Worm (Caenorhabditis elegans) whole organism, L4 larva: ENCODE results near the gene T01D3.1.

Experiments
- F44E2.7 ChIP-seq: fragments of 200-800 bp; sonication (Bioruptor generic); IDR thresholded peaks from 2 replicates; pipeline ENCODE4 v2.1.2; 2022; ENCODE audit warnings: missing genetic modification characterization, missing compliant biosample characterization
- R02D3.7 ChIP-seq: fragments of 150-350 bp; sonication (generic microtip); optimal IDR thresholded peaks from 3 replicates; lab custom pipeline; 2014; ENCODE audit warnings: missing biosample characterization, missing genetic modification characterization
- T20F7.1 ChIP-seq: fragments of 200-800 bp; sonication (Bioruptor generic); optimal IDR thresholded peaks from 2 replicates; lab custom pipeline; 2018; ENCODE audit warnings: mild to moderate bottlenecking, missing genetic modification characterization, missing compliant biosample characterization
- Y5F2A.4 ChIP-seq: fragments of 200-800 bp; sonication (Bioruptor generic); optimal IDR thresholded peaks from 2 replicates; lab custom pipeline; 2018; ENCODE audit warnings: mild to moderate bottlenecking, missing genetic modification characterization, missing compliant biosample characterization
- ZK337.2 ChIP-seq: fragments of 200-800 bp; sonication (Bioruptor generic); IDR thresholded peaks from 2 replicates; pipeline ENCODE4 v1.3.6; 2022; ENCODE audit warnings: missing genetic modification reagents, missing genetic modification characterization, missing compliant biosample characterization
- aha-1 ChIP-seq: fragments of 150-350 bp; peaks from one replicate; lab custom pipeline; 2014; ENCODE audit warnings: missing biosample characterization, missing genetic modification characterization
- ceh-28 ChIP-seq: fragments of 150-350 bp; optimal IDR thresholded peaks from 2 replicates; lab custom pipeline; 2014; ENCODE audit warnings: missing biosample characterization, missing genetic modification reagents, missing genetic modification characterization
- ceh-44 ChIP-seq: fragments of 200-800 bp; sonication (Bioruptor generic); IDR thresholded peaks from 2 replicates; pipeline ENCODE4 v1.3.6; 2022; ENCODE audit warnings: missing genetic modification reagents, missing genetic modification characterization, missing compliant biosample characterization
- cey-2 ChIP-seq: sonication (generic microtip); optimal IDR thresholded peaks from 3 replicates; lab custom pipeline; 2017; ENCODE audit warnings: missing genetic modification characterization, mild to moderate bottlenecking, missing compliant biosample characterization, antibody characterized with exemption, borderline replicate concordance; ENCODE audit not compliant: insufficient read depth
- daf-16 ChIP-seq, 3 experiments: sonication (generic microtip); optimal IDR thresholded peaks; 2 replicates each; lab custom pipeline; 2016 to 2017; ENCODE audit warnings: missing genetic modification characterization in 3 of 3, missing genetic modification reagents in 3 of 3, mild to moderate bottlenecking in 2 of 3, missing compliant biosample characterization in 2 of 3, missing biosample characterization in 1 of 3, moderate library complexity in 1 of 3
- daf-8 ChIP-seq: fragments of 200-800 bp; sonication (Bioruptor generic); IDR thresholded peaks from 2 replicates; pipeline ENCODE4 v1.3.6; 2022; ENCODE audit warnings: missing genetic modification characterization, missing compliant biosample characterization
- duxl-1 ChIP-seq: sonication (generic microtip); optimal IDR thresholded peaks from 2 replicates; lab custom pipeline; 2016; ENCODE audit warnings: mild to moderate bottlenecking, missing genetic modification characterization, moderate library complexity, missing compliant biosample characterization; ENCODE audit not compliant: poor library complexity
- fkh-10 ChIP-seq: fragments of 150-350 bp; optimal IDR thresholded peaks from 2 replicates; lab custom pipeline; 2014; ENCODE audit warnings: missing biosample characterization, missing genetic modification reagents, missing genetic modification characterization
- hif-1 ChIP-seq, 2 experiments: sonication (generic microtip); optimal IDR thresholded peaks; 2 replicates each; lab custom pipeline; 2016 to 2017; ENCODE audit warnings: missing compliant biosample characterization in 2 of 2, missing genetic modification characterization in 2 of 2, missing genetic modification reagents in 2 of 2, missing genotype in 2 of 2, mild to moderate bottlenecking in 1 of 2
- hlh-11 ChIP-seq: fragments of 200-800 bp; sonication (Bioruptor generic); optimal IDR thresholded peaks from 2 replicates; lab custom pipeline; 2018; ENCODE audit warnings: mild to moderate bottlenecking, missing genetic modification characterization, missing compliant biosample characterization
- hmg-1.1 ChIP-seq: fragments of 200-800 bp; sonication (Bioruptor generic); IDR thresholded peaks from 2 replicates; pipeline ENCODE4 v1.3.6; 2022; ENCODE audit warnings: missing genetic modification reagents, missing genetic modification characterization, missing compliant biosample characterization
- lin-1 ChIP-seq: fragments of 200-800 bp; sonication (Bioruptor generic); IDR thresholded peaks from 2 replicates; pipeline ENCODE4 v1.3.6; 2022; ENCODE audit warnings: missing genetic modification reagents, missing genetic modification characterization, missing compliant biosample characterization
- lin-13 ChIP-seq: fragments of 150-350 bp; optimal IDR thresholded peaks from 2 replicates; lab custom pipeline; 2014; ENCODE audit warnings: missing biosample characterization, missing genetic modification reagents, missing genetic modification characterization
- lin-15B ChIP-seq: fragments of 150-350 bp; sonication (generic microtip); optimal IDR thresholded peaks from 3 replicates; lab custom pipeline; 2014; ENCODE audit warnings: missing biosample characterization, missing genetic modification characterization
- lin-38 ChIP-seq: fragments of 200-800 bp; sonication (Bioruptor generic); IDR thresholded peaks from 2 replicates; pipeline ENCODE4 v1.3.6; 2022; ENCODE audit warnings: missing genetic modification reagents, missing genetic modification characterization, missing compliant biosample characterization
- madf-9 ChIP-seq: fragments of 200-800 bp; sonication (Bioruptor generic); conservative IDR thresholded peaks from 2 replicates; pipeline ENCODE4 v1.3.6; 2022; ENCODE audit warnings: missing genetic modification reagents, missing genetic modification characterization, missing compliant biosample characterization
- mes-2 ChIP-seq: sonication (generic microtip); optimal IDR thresholded peaks from 2 replicates; lab custom pipeline; 2016; ENCODE audit warnings: missing genotype, mild to moderate bottlenecking, missing genetic modification characterization, missing compliant biosample characterization; ENCODE audit not compliant: poor library complexity, severe bottlenecking
- nhr-10 ChIP-seq: fragments of 150-350 bp; optimal IDR thresholded peaks from 2 replicates; lab custom pipeline; 2014; ENCODE audit warnings: missing biosample characterization, missing genetic modification characterization
- nhr-102 ChIP-seq: sonication (generic microtip); optimal IDR thresholded peaks from 2 replicates; lab custom pipeline; 2016; ENCODE audit warnings: mild to moderate bottlenecking, missing genetic modification characterization, moderate library complexity, missing compliant biosample characterization
- nhr-11 ChIP-seq: fragments of 150-350 bp; optimal IDR thresholded peaks from 2 replicates; lab custom pipeline; 2014; ENCODE audit warnings: missing biosample characterization, missing genetic modification characterization
- nhr-111 ChIP-seq: fragments of 200-800 bp; sonication (Bioruptor generic); optimal IDR thresholded peaks from 2 replicates; lab custom pipeline; 2018; ENCODE audit warnings: mild to moderate bottlenecking, missing genetic modification characterization, missing compliant biosample characterization
- nhr-25 ChIP-seq: sonication (generic microtip); optimal IDR thresholded peaks from 2 replicates; lab custom pipeline; 2017; ENCODE audit warnings: missing genetic modification characterization, mild to moderate bottlenecking, missing compliant biosample characterization, antibody characterized with exemption, moderate library complexity, borderline replicate concordance; ENCODE audit not compliant: insufficient read depth
- nhr-28 ChIP-seq: fragments of 150-350 bp; optimal IDR thresholded peaks from 2 replicates; lab custom pipeline; 2014; ENCODE audit warnings: missing biosample characterization, missing genetic modification characterization
- nhr-6 ChIP-seq: fragments of 150-350 bp; optimal IDR thresholded peaks from 2 replicates; lab custom pipeline; 2014; ENCODE audit warnings: missing biosample characterization, missing genetic modification characterization
- nhr-76 ChIP-seq: fragments of 150-350 bp; optimal IDR thresholded peaks from 2 replicates; lab custom pipeline; 2014; ENCODE audit warnings: missing biosample characterization, missing genetic modification characterization
- nhr-77 ChIP-seq: fragments of 150-350 bp; optimal IDR thresholded peaks from 2 replicates; lab custom pipeline; 2014; ENCODE audit warnings: missing biosample characterization, missing genetic modification characterization
- pha-4 ChIP-seq, 2 experiments: fragments of 150-350 bp in 1 of 2; fragments of 200-800 bp in 1 of 2; sonication (Bioruptor generic) in 1 of 2; IDR thresholded peaks in 1 of 2; optimal IDR thresholded peaks in 1 of 2; 2 replicates each; pipeline versions ENCODE4 v1.3.6 to Lab custom; 2014 to 2022; ENCODE audit warnings: missing genetic modification characterization in 2 of 2, missing genetic modification reagents in 2 of 2, missing biosample characterization in 1 of 2, missing compliant biosample characterization in 1 of 2
- pqm-1 ChIP-seq: sonication (generic microtip); optimal IDR thresholded peaks from 2 replicates; lab custom pipeline; 2017; ENCODE audit warnings: missing biosample characterization, missing genetic modification characterization
- rbr-2 ChIP-seq: sonication (generic microtip); optimal IDR thresholded peaks from 2 replicates; lab custom pipeline; 2016; ENCODE audit warnings: missing genotype, missing genetic modification characterization, missing compliant biosample characterization
- sdz-12 ChIP-seq: fragments of 200-800 bp; sonication (Bioruptor generic); optimal IDR thresholded peaks from 2 replicates; lab custom pipeline; 2018; ENCODE audit warnings: mild to moderate bottlenecking, missing genetic modification characterization, missing compliant biosample characterization
- set-16 ChIP-seq: fragments of 200-800 bp; sonication (Bioruptor generic); IDR thresholded peaks from 2 replicates; pipeline ENCODE4 v1.3.6; 2022; ENCODE audit warnings: missing genetic modification reagents, missing genetic modification characterization, missing compliant biosample characterization
- skn-1 ChIP-seq: fragments of 150-350 bp; optimal IDR thresholded peaks from 2 replicates; lab custom pipeline; 2014; ENCODE audit warnings: missing biosample characterization, missing genetic modification characterization
- spr-3 ChIP-seq: fragments of 200-800 bp; sonication (Bioruptor generic); optimal IDR thresholded peaks from 2 replicates; lab custom pipeline; 2018; ENCODE audit warnings: mild to moderate bottlenecking, missing genetic modification characterization, missing compliant biosample characterization
- unc-39 ChIP-seq: sonication (generic microtip); optimal IDR thresholded peaks from 2 replicates; lab custom pipeline; 2017; ENCODE audit warnings: missing biosample characterization, missing genetic modification characterization
- unc-62 ChIP-seq, 3 experiments: fragments of 150-350 bp in 1 of 3; sonication (generic microtip); optimal IDR thresholded peaks in 2 of 3; peaks in 1 of 3; 1 replicate in 1 of 3; 2 replicates in 2 of 3; lab custom pipeline; 2014 to 2017; ENCODE audit warnings: missing biosample characterization in 3 of 3, missing genetic modification characterization in 3 of 3, missing genetic modification reagents in 3 of 3, missing genotype in 1 of 3
- vab-7 ChIP-seq: fragments of 200-800 bp; sonication (Bioruptor generic); IDR thresholded peaks from 2 replicates; pipeline ENCODE4 v1.3.6; 2022; ENCODE audit warnings: missing genetic modification reagents, missing genetic modification characterization, missing compliant biosample characterization
- zag-1 ChIP-seq: fragments of 150-350 bp; optimal IDR thresholded peaks from 2 replicates; lab custom pipeline; 2014; ENCODE audit warnings: missing biosample characterization, missing genetic modification characterization

Gene T01D3.1

DNA sequence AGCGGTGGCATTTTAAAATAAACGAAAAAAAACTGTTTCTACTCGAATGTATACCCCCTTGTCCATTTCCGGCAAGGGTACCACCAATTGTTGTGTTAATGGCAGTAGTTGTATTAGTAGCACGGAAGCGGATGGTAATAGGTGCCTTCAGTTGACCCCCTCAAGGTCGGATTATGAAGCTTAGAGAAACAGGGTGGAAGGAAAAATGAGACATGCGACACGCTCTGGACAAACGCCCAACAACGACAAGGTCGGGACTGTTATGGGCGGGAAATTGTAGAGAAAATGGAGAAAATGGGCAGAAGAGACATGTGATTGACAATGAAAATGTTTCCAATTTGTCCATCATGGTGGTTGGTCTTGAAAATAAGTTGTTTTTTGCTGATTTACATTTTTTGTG is 14.3 kb downstream of the T01D3.1 start, which contains the start of gene T01D3.3:
T01D3.3 (plus strand) TSS at position 312 of the 400 bp plus-strand sequence.
- TF ChIP-seq nhr-102 (tag; lab: Kevin White, UChicago) (no peak), cey-2 (tag; lab: Kevin White, UChicago) (no peak), skn-1 (tag; lab: Kevin White, UChicago) (no peak), nhr-25 (tag; lab: Kevin White, UChicago) (peak; percentile 63), nhr-76 (tag; lab: Kevin White, UChicago) (no peak), spr-3 (GFP tag; lab: Kevin White, UChicago) (no peak), ceh-28 (tag; lab: Kevin White, UChicago) (no peak)

DNA sequence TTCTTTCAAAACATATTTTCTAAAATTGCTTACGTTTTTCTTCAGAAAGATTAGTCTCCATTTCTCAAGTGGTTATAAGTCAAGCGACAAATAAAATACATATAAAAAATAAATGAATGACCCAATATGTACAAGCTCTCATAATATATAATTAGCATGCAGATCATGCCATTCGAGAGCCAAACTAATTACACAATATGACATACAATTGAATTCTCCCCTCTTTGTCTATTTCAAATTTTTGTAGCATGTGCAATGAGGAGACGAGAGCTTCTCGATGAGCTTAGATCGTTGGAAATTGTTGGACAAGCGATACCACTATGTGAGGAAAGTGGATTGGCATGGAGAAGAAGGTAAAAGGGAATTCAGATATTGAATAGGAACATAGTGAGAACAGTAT is 17.6 kb downstream of the T01D3.1 start, which contains the start of gene hlh-34:
hlh-34 (minus strand) TSS at position 101 of the 400 bp plus-strand sequence.
- TF ChIP-seq Y5F2A.4 (GFP tag; lab: Kevin White, UChicago), result no peak
- no peak for TF ChIP-seq pha-4 (GFP tag; IDR thresholded peaks at IDR 0.05; lab: Robert Waterston, UW)
- no peak for TF ChIP-seq pha-4 (tag; optimal IDR thresholded peaks at IDR 0.05; lab: Kevin White, UChicago)
- TF ChIP-seq pqm-1, result no peak
- no peak for TF ChIP-seq lin-15B (tag; lab: Kevin White, UChicago)
- no peak for TF ChIP-seq set-16 (GFP tag; lab: Robert Waterston, UW)
- no peak for TF ChIP-seq hmg-1.1 (GFP tag; lab: Robert Waterston, UW)
- no peak for TF ChIP-seq cey-2 (tag; lab: Kevin White, UChicago)

DNA sequence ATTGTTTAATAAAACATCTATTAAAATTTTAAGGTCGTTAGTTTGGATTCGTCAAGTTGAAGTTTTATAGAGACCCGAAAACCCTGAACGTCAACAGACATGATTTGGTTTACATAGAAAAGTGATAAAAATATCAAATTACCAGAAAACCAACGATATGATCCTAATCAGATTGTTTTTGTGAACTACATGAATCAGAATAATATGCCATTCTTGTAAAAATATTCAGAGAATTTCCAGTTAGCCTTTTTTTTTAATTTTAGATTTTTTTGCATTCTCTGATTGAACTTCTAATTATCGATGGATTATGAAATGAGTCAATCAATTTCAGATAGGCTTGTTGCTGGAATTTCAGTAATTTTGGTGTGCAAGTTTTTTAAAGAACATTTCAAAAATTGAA is 21.4 kb downstream of the T01D3.1 start, which contains the start of gene srx-96:
srx-96 (plus strand) TSS at position 301 of the 400 bp plus-strand sequence.
- TF ChIP-seq duxl-1 (tag; lab: Kevin White, UChicago), result no peak
- no peak for TF ChIP-seq F44E2.7 (GFP tag; lab: Robert Waterston, UW)
- TF ChIP-seq daf-16 (GFP tag; optimal IDR thresholded peaks at IDR 0.05; lab: Kevin White, UChicago), result no peak
- no peak for TF ChIP-seq daf-16 (tag; optimal IDR thresholded peaks at IDR 0.05; lab: Kevin White, UChicago)

DNA sequence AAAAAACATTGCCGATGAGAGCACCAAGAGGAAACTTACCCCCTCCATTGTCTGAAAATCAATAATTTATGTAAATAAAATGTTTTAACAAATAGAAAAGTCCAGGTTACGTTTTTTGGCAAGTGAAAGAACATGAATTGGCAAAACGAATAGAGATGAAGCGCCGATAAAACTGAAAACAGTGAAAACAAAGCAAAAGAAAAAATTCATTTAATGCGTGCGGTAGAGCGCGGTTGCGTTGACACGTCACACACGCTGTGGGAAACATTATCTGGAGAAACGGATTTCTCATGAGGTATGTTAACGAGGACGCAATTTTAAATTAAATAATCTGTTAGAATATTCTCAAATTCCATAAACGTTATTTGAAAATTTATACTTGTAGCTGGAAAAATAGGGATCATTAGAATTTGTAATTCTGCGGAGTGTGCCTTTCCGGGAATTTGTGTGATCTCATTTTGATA is 25.6 kb downstream of the T01D3.1 start, which contains the start of gene zipt-9:
zipt-9 (minus strand) TSS at position 51 of the 464 bp plus-strand sequence.
- TF ChIP-seq R02D3.7 (tag; lab: Kevin White, UChicago) (no peak), lin-1 (GFP tag; lab: Robert Waterston, UW) (0 out of 2 replicates have a peak, but pooled peaks have one; percentile 46), nhr-111 (GFP tag; lab: Kevin White, UChicago) (no peak), lin-38 (GFP tag; lab: Robert Waterston, UW) (peak; percentile 97), nhr-10 (tag; lab: Kevin White, UChicago) (no peak), rbr-2 (tag; lab: Kevin White, UChicago) (peak; percentile 66), fkh-10 (GFP tag; lab: Kevin White, UChicago) (peak; percentile 56), hif-1 (tag; optimal IDR thresholded peaks at IDR 0.05; lab: Kevin White, UChicago) (peak in 1 of 2 experiments; percentile 88), nhr-6 (peak; percentile 89), unc-39 (tag; lab: Kevin White, UChicago) (no peak), madf-9 (GFP tag; lab: Robert Waterston, UW) (peak; percentile 47; the same call in 1 of the 2 replicates), nhr-28 (tag; lab: Kevin White, UChicago) (no peak), hmg-1.1 (GFP tag; lab: Robert Waterston, UW) (peak; percentile 62; the same call in 1 of the 2 replicates), sdz-12 (GFP tag; lab: Kevin White, UChicago) (no peak), nhr-77 (tag; lab: Kevin White, UChicago) (peak; percentile 56), nhr-11 (tag; lab: Kevin White, UChicago) (peak; percentile 56), unc-62 (GFP tag; optimal IDR thresholded peaks at IDR 0.05 in 1 of 2; lab: Kevin White, UChicago) (peak in 1 of 2 experiments; percentile 84), unc-62 (tag; optimal IDR thresholded peaks at IDR 0.05; lab: Kevin White, UChicago) (no peak), vab-7 (GFP tag; lab: Robert Waterston, UW) (peak; percentile 56; the same call in 1 of the 2 replicates), ZK337.2 (GFP tag; lab: Robert Waterston, UW) (peak; percentile 73; the same call in 1 of the 2 replicates), aha-1 (peak; percentile 37), zag-1 (tag; lab: Kevin White, UChicago) (no peak), T20F7.1 (GFP tag; lab: Kevin White, UChicago) (peak; percentile 77), mes-2 (tag; lab: Kevin White, UChicago) (peak; percentile 96), hlh-11 (peak; percentile 56), ceh-44 (GFP tag; lab: Robert Waterston, UW) (0 out of 2 replicates have a peak, but pooled peaks have one; percentile 51), lin-13 (GFP tag; lab: Kevin White, UChicago) (peak; percentile 46), daf-8 (GFP tag; lab: Robert Waterston, UW) (no peak)
